Worm (Caenorhabditis elegans): Measurements from ENCODE around the gene C31E10.6.

DNA sequence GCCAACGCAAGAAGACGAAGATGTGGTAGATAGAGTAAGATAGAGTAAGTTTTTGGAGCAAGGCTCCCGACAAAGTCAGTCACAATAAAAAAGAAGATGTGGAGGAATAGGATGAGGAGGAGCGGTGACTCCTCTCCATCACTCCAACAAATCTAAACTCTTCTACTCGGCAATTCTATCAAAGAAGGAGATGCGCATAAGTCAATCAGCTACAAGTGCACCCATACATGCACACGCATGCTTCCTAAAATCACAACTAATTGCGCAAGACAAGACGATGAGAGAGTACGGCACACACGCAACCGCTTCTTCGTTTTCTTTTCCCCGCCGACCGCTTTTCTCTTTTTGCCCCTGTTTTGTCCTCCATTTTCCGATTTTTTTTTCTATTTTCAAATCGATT lies 51.5 kb downstream of the C31E10.6 start:
- TF ChIP-seq ztf-4 (tag; optimal IDR thresholded peaks at IDR 0.05): no peak
- no peak for TF ChIP-seq ama-1 (optimal IDR thresholded peaks at IDR 0.05)
